Worm (Caenorhabditis elegans): ENCODE data around the gene Y97E10B.1.

Gene Y97E10B.1

DNA sequence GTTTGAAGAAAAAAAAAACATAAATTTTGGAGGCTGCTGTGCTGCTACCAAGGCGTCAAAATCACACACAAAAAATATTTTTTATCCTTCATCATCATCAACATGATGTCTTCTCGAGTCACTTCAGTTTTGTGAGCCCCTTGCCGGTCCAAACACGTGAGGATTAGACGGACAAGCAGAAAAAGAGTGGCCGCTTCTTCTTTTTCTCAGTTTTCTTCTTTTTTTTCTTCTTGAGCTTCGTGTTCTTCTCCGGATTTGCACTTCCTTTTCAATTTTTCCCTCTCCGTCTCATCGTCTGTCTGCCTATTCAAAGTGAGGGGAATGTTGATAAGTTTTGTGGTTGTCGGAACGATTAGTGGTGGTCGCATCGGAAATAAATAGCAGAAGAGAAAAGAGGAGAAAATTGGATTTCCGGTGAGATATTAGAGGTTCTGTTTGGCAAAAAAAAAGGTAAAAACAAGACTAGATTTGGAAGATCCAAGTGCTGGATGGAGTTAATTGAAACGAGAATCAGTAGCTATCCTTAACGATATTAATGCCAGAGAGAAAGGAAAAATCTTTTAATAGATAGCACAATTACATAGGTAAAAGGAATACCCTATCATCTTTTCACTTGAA, 36.8 kb downstream of the Y97E10B.1 start (continued):
- no peak for TF ChIP-seq F44E2.7 (GFP tag; IDR thresholded peaks at IDR 0.05)
- TF ChIP-seq nhr-76 (tag; optimal IDR thresholded peaks at IDR 0.05) = no peak
- TF ChIP-seq nhr-41 (GFP tag; IDR thresholded peaks at IDR 0.05) = no peak
- no peak for TF ChIP-seq T26A8.4 (GFP tag; IDR thresholded peaks at IDR 0.05)
- no peak for TF ChIP-seq ZK337.2 (GFP tag; IDR thresholded peaks at IDR 0.05)
- no peak for TF ChIP-seq lin-29 (GFP tag; IDR thresholded peaks at IDR 0.05)

DNA sequence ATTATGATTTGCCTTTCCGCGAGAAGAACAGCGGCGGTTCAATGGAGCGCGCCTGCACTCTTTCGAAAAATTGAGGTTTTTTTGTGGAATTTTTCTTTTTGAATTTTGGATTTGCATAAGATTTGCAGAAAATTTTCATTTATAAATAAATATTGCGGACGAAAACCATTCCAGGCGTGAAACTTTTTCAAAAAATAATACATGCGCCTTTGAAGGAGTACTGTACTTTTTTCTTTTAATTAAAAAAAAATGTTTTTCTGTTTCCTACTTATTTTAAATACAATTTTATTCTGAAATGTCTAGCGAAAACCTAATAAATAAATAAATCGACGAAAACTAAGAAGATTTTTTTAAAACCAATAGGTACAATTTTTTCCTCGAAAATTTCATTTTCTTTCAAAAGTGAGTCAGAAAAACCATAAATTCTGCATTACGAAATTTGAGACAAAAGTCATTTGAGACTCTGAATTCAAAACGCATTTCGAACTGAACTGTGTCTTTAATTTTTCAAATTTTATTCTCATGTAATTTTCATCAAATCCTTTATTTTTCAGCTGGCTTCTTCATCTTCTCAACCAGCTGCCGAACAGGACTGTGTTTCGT, 37.4 kb downstream of the Y97E10B.1 start, which contains the start of gene F26D11.1:
TSS of gene F26D11.1 (plus strand) at position 553 of the 603 bp plus-strand sequence.
- TF ChIP-seq hif-1 (tag; optimal IDR thresholded peaks at IDR 0.05) (no peak), T20F7.1 (GFP tag; optimal IDR thresholded peaks at IDR 0.05) (no peak), tag-97 (GFP tag; IDR thresholded peaks at IDR 0.05) (no peak), ceh-82 (tag; optimal IDR thresholded peaks at IDR 0.05) (no peak), spr-3 (GFP tag; optimal IDR thresholded peaks at IDR 0.05) (no peak), ceh-20 (GFP tag; IDR thresholded peaks at IDR 0.05) (no peak), fos-1 (tag; optimal IDR thresholded peaks at IDR 0.05) (no peak), ctbp-1 (GFP tag; IDR thresholded peaks at IDR 0.05) (no peak), Y75B8A.6 (GFP tag; IDR thresholded peaks at IDR 0.05) (no peak), duxl-1 (tag; optimal IDR thresholded peaks at IDR 0.05; ENCODE audit: poor library complexity) (no peak), zip-2 (tag; optimal IDR thresholded peaks at IDR 0.05) (no peak), lin-1 (GFP tag; IDR thresholded peaks at IDR 0.05) (no peak), madf-5 (GFP tag; IDR thresholded peaks at IDR 0.05) (no peak), Y5F2A.4 (GFP tag; optimal IDR thresholded peaks at IDR 0.05) (no peak), nhr-42 (GFP tag; IDR thresholded peaks at IDR 0.05) (no peak), hlh-30 (tag; optimal IDR thresholded peaks at IDR 0.05; ENCODE audit: insufficient read depth) (no peak), madf-9 (GFP tag; conservative IDR thresholded peaks at IDR 0.05) (no peak), ceh-44 (GFP tag; IDR thresholded peaks at IDR 0.05) (no peak), egl-27 (tag; optimal IDR thresholded peaks at IDR 0.05) (no peak), dve-1 (tag; optimal IDR thresholded peaks at IDR 0.05; ENCODE audit: insufficient read depth) (no peak)

DNA sequence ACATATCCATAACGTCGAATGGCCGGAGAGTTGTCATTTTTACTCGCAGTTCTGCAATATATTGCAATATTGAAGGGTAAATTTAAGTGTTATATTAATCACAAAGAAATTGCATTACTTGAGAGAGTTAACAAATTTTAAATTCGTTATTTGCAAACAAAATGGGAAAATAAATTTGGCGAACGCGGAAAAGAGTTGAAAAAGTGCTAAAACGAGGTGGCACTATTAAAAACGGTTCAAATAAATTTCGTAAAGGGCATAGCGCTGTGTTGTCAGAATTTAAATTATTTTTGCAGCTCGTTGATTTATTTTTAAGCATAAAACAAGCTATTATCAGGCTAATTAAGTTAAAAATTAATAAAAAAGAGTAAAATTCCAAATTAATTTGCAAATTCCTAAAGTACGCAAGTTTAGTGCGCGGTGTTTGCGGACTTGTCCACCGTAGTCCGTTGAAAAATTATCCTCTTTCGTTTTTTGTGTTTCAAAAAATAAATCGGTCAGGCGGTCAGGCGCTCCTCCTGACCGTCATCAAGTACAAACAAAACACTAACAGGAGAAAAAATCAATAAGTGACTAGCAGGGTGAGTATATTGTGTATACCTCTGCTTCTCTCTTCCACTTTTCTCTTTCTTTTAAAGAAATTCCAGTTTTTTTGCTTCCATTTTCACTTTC, 39.8 kb downstream of the Y97E10B.1 start, which contains the start of the genes natb-1 and abhd-12:
TSS of gene natb-1 (minus strand) at position 51 of the 672 bp plus-strand sequence.
TSS of gene abhd-12 (plus strand) at position 499 of the 672 bp plus-strand sequence.
- TF ChIP-seq set-16 (GFP tag; IDR thresholded peaks at IDR 0.05) = no peak
- TF ChIP-seq Y75B8A.6 (GFP tag; IDR thresholded peaks at IDR 0.05) = no peak
- peak; percentile 57 for TF ChIP-seq dve-1 (tag; optimal IDR thresholded peaks at IDR 0.05; ENCODE audit: insufficient read depth)
- TF ChIP-seq hlh-11 (tag; optimal IDR thresholded peaks at IDR 0.05) = peak; percentile 45
- no peak for TF ChIP-seq sdz-12 (GFP tag; optimal IDR thresholded peaks at IDR 0.05)
- no peak for TF ChIP-seq zag-1 (tag; optimal IDR thresholded peaks at IDR 0.05)
- TF ChIP-seq ztf-7 (tag; optimal IDR thresholded peaks at IDR 0.05) = no peak
- TF ChIP-seq ceh-28 (tag; optimal IDR thresholded peaks at IDR 0.05) = no peak
- no peak for TF ChIP-seq tra-1 (GFP tag; IDR thresholded peaks at IDR 0.05)
- no peak for TF ChIP-seq Y5F2A.4 (GFP tag; optimal IDR thresholded peaks at IDR 0.05)
- no peak for TF ChIP-seq F49E8.2 (tag; optimal IDR thresholded peaks at IDR 0.05; ENCODE audit: borderline replicate concordance)
- TF ChIP-seq lsy-2 (tag; optimal IDR thresholded peaks at IDR 0.05) = peak; percentile 39 to 96
- TF ChIP-seq nhr-48 (tag; optimal IDR thresholded peaks at IDR 0.05) = no peak
- no peak for TF ChIP-seq ceh-82 (tag; optimal IDR thresholded peaks at IDR 0.05)
- peak; percentile 40 for TF ChIP-seq nhr-28 (tag; optimal IDR thresholded peaks at IDR 0.05)
- no peak for TF ChIP-seq ztf-11 (tag; optimal IDR thresholded peaks at IDR 0.05)
- no peak for TF ChIP-seq zfp-3 (GFP tag; conservative IDR thresholded peaks at IDR 0.05)
- no peak for TF ChIP-seq lin-15B (tag; optimal IDR thresholded peaks at IDR 0.05)
- TF ChIP-seq fkh-10 (GFP tag; optimal IDR thresholded peaks at IDR 0.05) = no peak
- no peak for TF ChIP-seq nhr-42 (GFP tag; IDR thresholded peaks at IDR 0.05)
- TF ChIP-seq D1046.2 (GFP tag; IDR thresholded peaks at IDR 0.05) = no peak
- no peak for TF ChIP-seq aha-1 (tag)
- peak; percentile 11 for TF ChIP-seq mxl-3 (GFP tag; optimal IDR thresholded peaks at IDR 0.05)
- TF ChIP-seq ZK337.2 (GFP tag; IDR thresholded peaks at IDR 0.05) = no peak
- TF ChIP-seq daf-19 (GFP tag; conservative IDR thresholded peaks at IDR 0.05) = no peak
- no peak for TF ChIP-seq F10B5.3 (tag; optimal IDR thresholded peaks at IDR 0.05)

Measured in whole organism, L4 larva.